Fruit fly (Drosophila melanogaster) whole organism, embryonic: ENCODE results near the gene Dsp1.

Source experiments
- B-H1 ChIP-seq: fragments of 200-800 bp; sonication (Bioruptor generic); IDR thresholded peaks from 3 replicates; pipeline ENCODE4 v1.3.6; 2022; ENCODE audit warnings: missing biosample characterization, missing genetic modification characterization
- Blimp-1 ChIP-seq: fragments of 200-800 bp; sonication (Bioruptor generic); optimal IDR thresholded peaks from 3 replicates; lab custom pipeline; 2018; ENCODE audit warnings: missing biosample characterization, missing genetic modification characterization, mild to moderate bottlenecking, moderate library complexity, missing genetic modification reagents
- CG12104 ChIP-seq: fragments of 200-800 bp; sonication (Bioruptor generic); optimal IDR thresholded peaks from 3 replicates; lab custom pipeline; 2016; ENCODE audit warnings: missing biosample characterization, missing genetic modification characterization
- CG12299 ChIP-seq: fragments of 200-800 bp; sonication (Bioruptor generic); optimal IDR thresholded peaks from 2 replicates; lab custom pipeline; 2018; ENCODE audit warnings: missing biosample characterization, mild to moderate bottlenecking, missing genetic modification characterization
- CG1233 ChIP-seq: fragments of 200-800 bp; sonication (Bioruptor generic); optimal IDR thresholded peaks from 4 replicates; lab custom pipeline; 2018; ENCODE audit warnings: missing biosample characterization, mild to moderate bottlenecking, missing genetic modification characterization
- CG13287 ChIP-seq: fragments of 200-800 bp; sonication (Bioruptor generic); IDR thresholded peaks from 2 replicates; pipeline ENCODE4 v1.3.6; 2022; ENCODE audit warnings: missing biosample characterization, missing genetic modification characterization; ENCODE audit not compliant: partially characterized antibody
- CG14014 ChIP-seq: fragments of 200-800 bp; sonication (Bioruptor generic); IDR thresholded peaks from 2 replicates; pipeline ENCODE4 v1.3.6; 2022; ENCODE audit warnings: missing biosample characterization, missing genetic modification characterization
- CG14667 ChIP-seq: fragments of 200-800 bp; sonication (Bioruptor generic); IDR thresholded peaks from 2 replicates; pipeline ENCODE4 v1.3.6; 2022; ENCODE audit warnings: missing biosample characterization, missing genetic modification characterization
- CG14965 ChIP-seq: fragments of 200-800 bp; sonication (Bioruptor generic); optimal IDR thresholded peaks from 2 replicates; lab custom pipeline; 2016; ENCODE audit warnings: missing biosample characterization, missing genetic modification characterization, borderline replicate concordance
- CG15269 ChIP-seq: fragments of 200-800 bp; sonication (Bioruptor generic); optimal IDR thresholded peaks from 2 replicates; lab custom pipeline; 2018; ENCODE audit warnings: missing biosample characterization, mild to moderate bottlenecking, missing genetic modification characterization, moderate library complexity
- CG15514 ChIP-seq: fragments of 200-800 bp; sonication (Bioruptor generic); optimal IDR thresholded peaks from 3 replicates; lab custom pipeline; 2017; ENCODE audit warnings: missing biosample characterization, missing genetic modification characterization, mild to moderate bottlenecking, moderate library complexity, missing genetic modification reagents
- CG1603 ChIP-seq: fragments of 200-800 bp; sonication (Bioruptor generic); optimal IDR thresholded peaks from 2 replicates; lab custom pipeline; 2019; ENCODE audit warnings: missing biosample characterization, mild to moderate bottlenecking, missing genetic modification characterization, moderate library complexity
- CG17328 ChIP-seq: fragments of 200-800 bp; sonication (Bioruptor generic); IDR thresholded peaks from 2 replicates; pipeline ENCODE4 v1.3.6; 2022; ENCODE audit warnings: missing biosample characterization, missing genetic modification characterization
- CG17359 ChIP-seq: fragments of 200-800 bp; sonication (Bioruptor generic); optimal IDR thresholded peaks from 3 replicates; lab custom pipeline; 2018; ENCODE audit warnings: missing biosample characterization, mild to moderate bottlenecking, missing genetic modification characterization, moderate library complexity
- CG2712 ChIP-seq: fragments of 200-800 bp; optimal IDR thresholded peaks from 3 replicates; lab custom pipeline; 2019; ENCODE audit warnings: missing biosample characterization, mild to moderate bottlenecking, missing genetic modification characterization, moderate library complexity
- CG31441 ChIP-seq: fragments of 200-800 bp; sonication (Bioruptor generic); IDR thresholded peaks from 2 replicates; pipeline ENCODE4 v1.3.6; 2022; ENCODE audit warnings: missing biosample characterization, missing genetic modification characterization
- CG3838 ChIP-seq: fragments of 200-800 bp; sonication (Bioruptor generic); optimal IDR thresholded peaks from 3 replicates; lab custom pipeline; 2016; ENCODE audit warnings: missing biosample characterization, missing genetic modification characterization
- CG6813 ChIP-seq: fragments of 200-800 bp; sonication (Bioruptor generic); optimal IDR thresholded peaks from 2 replicates; lab custom pipeline; 2017; ENCODE audit warnings: missing biosample characterization, missing genetic modification characterization, mild to moderate bottlenecking, moderate library complexity, missing genetic modification reagents
- CG7839 ChIP-seq: fragments of 200-800 bp; sonication (Bioruptor generic); optimal IDR thresholded peaks from 3 replicates; lab custom pipeline; 2018; ENCODE audit warnings: missing biosample characterization, mild to moderate bottlenecking, missing genetic modification characterization, moderate library complexity
- CG8290 ChIP-seq, 3 experiments: fragments of 200-800 bp; sonication (Bioruptor generic); optimal IDR thresholded peaks; 2 replicates each; lab custom pipeline; 2016 to 2019; ENCODE audit warnings: missing biosample characterization in 3 of 3, missing genetic modification characterization in 3 of 3, mild to moderate bottlenecking in 2 of 3, moderate library complexity in 1 of 3
- CG9215 ChIP-seq: fragments of 200-800 bp; sonication (Bioruptor generic); IDR thresholded peaks from 2 replicates; pipeline ENCODE4 v1.3.6; 2022; ENCODE audit warnings: missing biosample characterization, missing genetic modification characterization
- CG9932 ChIP-seq: fragments of 200-800 bp; sonication (Bioruptor generic); IDR thresholded peaks from 2 replicates; pipeline ENCODE4 v1.3.6; 2022; ENCODE audit warnings: missing biosample characterization, missing genetic modification characterization
- CHES-1-like ChIP-seq: fragments of 200-800 bp; sonication (Bioruptor generic); optimal IDR thresholded peaks from 2 replicates; lab custom pipeline; 2016; ENCODE audit warnings: missing biosample characterization, missing genetic modification characterization
- Camta ChIP-seq: fragments of 200-800 bp; sonication (Bioruptor generic); optimal IDR thresholded peaks from 2 replicates; lab custom pipeline; 2016; ENCODE audit warnings: missing biosample characterization, missing genetic modification characterization
- Ets65A ChIP-seq: fragments of 200-800 bp; sonication (Bioruptor generic); peaks from one replicate; lab custom pipeline; 2016; ENCODE audit warnings: missing biosample characterization, missing genetic modification characterization
- Fer3 ChIP-seq: fragments of 200-800 bp; sonication (Bioruptor generic); optimal IDR thresholded peaks from 2 replicates; lab custom pipeline; 2018; ENCODE audit warnings: missing biosample characterization, mild to moderate bottlenecking, missing genetic modification characterization, moderate library complexity
- Gsc ChIP-seq: fragments of 200-800 bp; sonication (Bioruptor generic); IDR thresholded peaks from 2 replicates; pipeline ENCODE4 v1.3.6; 2022; ENCODE audit warnings: missing biosample characterization, missing genetic modification characterization
- Hr51 ChIP-seq, 2 experiments: fragments of 200-800 bp; sonication (Bioruptor generic); optimal IDR thresholded peaks; 2 replicates in 1 of 2; 3 replicates in 1 of 2; lab custom pipeline; 2016 to 2018; ENCODE audit warnings: missing biosample characterization in 2 of 2, missing genetic modification characterization in 2 of 2, mild to moderate bottlenecking in 1 of 2, moderate library complexity in 1 of 2
- MESR4 ChIP-seq: fragments of 200-800 bp; sonication (Bioruptor generic); optimal IDR thresholded peaks from 2 replicates; lab custom pipeline; 2018; ENCODE audit warnings: missing biosample characterization, mild to moderate bottlenecking, missing genetic modification characterization, moderate library complexity
- Trl ChIP-seq, 3 experiments: fragments of >200 bp in 2 of 3; fragments of 200-800 bp in 1 of 3; sonication (Bioruptor generic) in 1 of 3; optimal IDR thresholded peaks; 2 replicates in 1 of 3; 3 replicates in 2 of 3; lab custom pipeline; 2016 to 2017; ENCODE audit warnings: missing biosample characterization in 1 of 3, missing genetic modification characterization in 1 of 3
- Xrp1 ChIP-seq: fragments of 200-800 bp; sonication (Bioruptor generic); IDR thresholded peaks from 2 replicates; pipeline ENCODE4 v1.3.6; 2022; ENCODE audit warnings: missing biosample characterization, missing genetic modification characterization
- ato ChIP-seq: fragments of 200-800 bp; sonication (Bioruptor generic); IDR thresholded peaks from 2 replicates; pipeline ENCODE4 v1.3.6; 2022; ENCODE audit warnings: missing biosample characterization, missing genetic modification characterization; ENCODE audit not compliant: partially characterized antibody
- ems ChIP-seq: fragments of 200-800 bp; sonication (Bioruptor generic); optimal IDR thresholded peaks from 3 replicates; lab custom pipeline; 2016; ENCODE audit warnings: missing biosample characterization, missing genetic modification characterization
- esg ChIP-seq: fragments of 200-800 bp; sonication (Bioruptor generic); conservative IDR thresholded peaks from 2 replicates; pipeline ENCODE4 v1.3.6; 2022; ENCODE audit warnings: missing biosample characterization, missing genetic modification characterization
- fd96Cb ChIP-seq: fragments of 200-800 bp; sonication (Bioruptor generic); optimal IDR thresholded peaks from 2 replicates; lab custom pipeline; 2018; ENCODE audit warnings: missing biosample characterization, mild to moderate bottlenecking, missing genetic modification characterization, moderate library complexity
- gcm ChIP-seq: fragments of 200-800 bp; sonication (Bioruptor generic); optimal IDR thresholded peaks from 2 replicates; lab custom pipeline; 2019; ENCODE audit warnings: missing biosample characterization, mild to moderate bottlenecking, missing genetic modification characterization, moderate library complexity
- gem ChIP-seq: fragments of 200-800 bp; sonication (Bioruptor generic); optimal IDR thresholded peaks from 2 replicates; lab custom pipeline; 2019; ENCODE audit warnings: missing biosample characterization, mild to moderate bottlenecking, missing genetic modification characterization, moderate library complexity
- hkb ChIP-seq, 2 experiments: fragments of 200-800 bp in 1 of 2; fragments of >200 bp in 1 of 2; sonication (Bioruptor generic) in 1 of 2; IDR thresholded peaks in 1 of 2; optimal IDR thresholded peaks in 1 of 2; 2 replicates each; pipeline versions ENCODE4 v1.3.6 to Lab custom; 2017 to 2022; ENCODE audit warnings: missing biosample characterization in 1 of 2, missing genetic modification characterization in 1 of 2
- lab ChIP-seq: fragments of 200-800 bp; sonication (Bioruptor generic); optimal IDR thresholded peaks from 3 replicates; lab custom pipeline; 2017; ENCODE audit warnings: missing biosample characterization, missing genetic modification characterization, mild to moderate bottlenecking, moderate library complexity, missing genetic modification reagents
- lilli ChIP-seq: fragments of 200-800 bp; sonication (Bioruptor generic); optimal IDR thresholded peaks from 3 replicates; lab custom pipeline; 2016; ENCODE audit warnings: missing biosample characterization, missing genetic modification characterization
- lmd ChIP-seq: fragments of 200-800 bp; sonication (Bioruptor generic); IDR thresholded peaks from 2 replicates; pipeline ENCODE4 v1.3.6; 2022; ENCODE audit warnings: missing biosample characterization, missing genetic modification characterization
- nerfin-2 ChIP-seq: fragments of 200-800 bp; sonication (Bioruptor generic); IDR thresholded peaks from 2 replicates; pipeline ENCODE4 v1.3.6; 2022; ENCODE audit warnings: missing biosample characterization, missing genetic modification characterization; ENCODE audit not compliant: partially characterized antibody
- prd ChIP-seq, 3 experiments: fragments of >200 bp in 2 of 3; fragments of 200-800 bp in 1 of 3; sonication (Bioruptor generic) in 1 of 3; optimal IDR thresholded peaks in 2 of 3; IDR thresholded peaks in 1 of 3; 2 replicates in 2 of 3; 3 replicates in 1 of 3; pipeline versions ENCODE4 v1.3.6 to Lab custom; 2017 to 2022; ENCODE audit warnings: missing biosample characterization in 1 of 3, missing genetic modification characterization in 1 of 3
- sob ChIP-seq: fragments of 200-800 bp; sonication (Bioruptor generic); IDR thresholded peaks from 2 replicates; pipeline ENCODE4 v1.3.6; 2022; ENCODE audit warnings: missing biosample characterization, missing genetic modification characterization
- sug ChIP-seq: fragments of 200-800 bp; optimal IDR thresholded peaks from 2 replicates; lab custom pipeline; 2019; ENCODE audit warnings: missing biosample characterization, mild to moderate bottlenecking, missing genetic modification characterization, moderate library complexity

Dsp1 gene

DNA sequence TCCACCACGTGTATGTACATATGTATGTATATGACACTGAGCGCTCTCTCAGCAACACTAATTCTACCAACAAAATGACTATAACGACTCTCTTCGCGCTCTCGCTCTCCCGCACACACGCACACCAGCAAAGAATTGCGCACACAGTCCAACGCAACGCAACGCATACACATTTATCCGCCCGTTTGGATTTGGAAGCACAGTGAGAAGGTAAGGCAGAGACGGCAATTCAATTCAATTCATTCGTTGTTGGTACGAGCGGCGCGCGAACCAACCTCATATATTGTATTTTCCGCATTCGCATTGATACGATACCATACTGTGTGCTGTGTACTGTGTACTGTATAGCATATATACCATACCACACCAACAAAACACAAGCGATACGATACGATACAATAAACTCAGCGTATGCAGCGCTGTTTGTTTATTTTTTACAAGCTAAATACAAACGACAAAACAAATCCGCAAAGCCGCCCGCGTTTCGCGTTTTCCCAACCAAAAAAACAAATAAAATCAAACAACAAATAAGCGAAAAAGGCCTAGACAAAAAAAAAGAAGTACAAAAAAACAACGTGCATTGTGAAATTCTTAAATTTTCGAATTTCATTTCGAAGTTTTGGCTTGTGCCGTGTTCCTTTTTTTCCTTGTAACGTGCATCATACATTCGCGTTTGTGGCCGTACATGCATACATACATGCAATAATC lies at the start of gene Dsp1, which contains the start of gene CG9921 (continued):
- 0 out of 2 replicates have a peak, but pooled peaks have one; percentile 21 for TF ChIP-seq CG14014 (GFP tag; lab: Robert Waterston, UW)
- peak; percentile 9 for TF ChIP-seq CG17359 (tag; lab: Kevin White, UChicago)
- no peak for TF ChIP-seq CG3838 (GFP tag; lab: Kevin White, UChicago)
- TF ChIP-seq CG15514 (GFP tag; lab: Kevin White, UChicago), result peak; percentile 72
- TF ChIP-seq Xrp1 (GFP tag; lab: Robert Waterston, UW), result no peak
- TF ChIP-seq nerfin-2 (GFP tag; lab: Robert Waterston, UW), result no peak
- TF ChIP-seq Gsc (GFP tag; lab: Robert Waterston, UW), result no peak
- TF ChIP-seq CG9215 (GFP tag; lab: Robert Waterston, UW), result no peak
- TF ChIP-seq MESR4 (GFP tag; lab: Kevin White, UChicago), result peak; percentile 28
- TF ChIP-seq Trl (optimal IDR thresholded peaks at IDR 0.05; lab: Kevin White, UChicago), result peak; percentile 97
- no peak for TF ChIP-seq Trl (GFP tag; optimal IDR thresholded peaks at IDR 0.05; lab: Kevin White, UChicago)
- peak; percentile 3 for TF ChIP-seq CG6813 (GFP tag; lab: Kevin White, UChicago)
- TF ChIP-seq CG13287, result peak; percentile 11; the same call in 1 of the 2 replicates
- no peak for TF ChIP-seq CG8290 (GFP tag; optimal IDR thresholded peaks at IDR 0.05; lab: Kevin White, UChicago)
- TF ChIP-seq CG8290 (tag; optimal IDR thresholded peaks at IDR 0.05; lab: Kevin White, UChicago), result peak in 1 of 2 experiments; percentile 76
- peak; percentile 5 for TF ChIP-seq CG1603 (tag; lab: Kevin White, UChicago)
- TF ChIP-seq CG14965 (GFP tag; lab: Kevin White, UChicago), result no peak
- no peak for TF ChIP-seq ato (GFP tag; lab: Robert Waterston, UW)
- no peak for TF ChIP-seq CHES-1-like
- no peak for TF ChIP-seq CG31441 (GFP tag; lab: Robert Waterston, UW)
- no peak for TF ChIP-seq CG1233 (GFP tag; lab: Kevin White, UChicago)
- TF ChIP-seq sob, result 0 out of 2 replicates have a peak, but pooled peaks have one; percentile 13
- TF ChIP-seq sug (tag; lab: Kevin White, UChicago), result peak; percentile 26
- TF ChIP-seq, all 482 proteins: peak for 81

dm6 chrX:16285186-16285585 lies 48.2 kb upstream of the Dsp1 start:
- TF ChIP-seq CG15269 (tag; lab: Kevin White, UChicago) (peak; percentile 48), prd (optimal IDR thresholded peaks at IDR 0.05; lab: Kevin White, UChicago) (no peak), prd (GFP tag; IDR thresholded peaks at IDR 0.05; lab: Robert Waterston, UW) (peak; percentile 22; the same call in 1 of the 3 replicates), lab (GFP tag; lab: Kevin White, UChicago) (peak; percentile 48), Fer3 (tag; lab: Kevin White, UChicago) (peak; percentile 38), gcm (peak; percentile 4), ems (GFP tag; lab: Kevin White, UChicago) (peak; percentile 2), CG2712 (tag; lab: Kevin White, UChicago) (peak; percentile 50), gem (tag; lab: Kevin White, UChicago) (peak; percentile 65), CG12299 (tag; lab: Kevin White, UChicago) (peak; percentile 10), Hr51 (GFP tag; optimal IDR thresholded peaks at IDR 0.05; lab: Kevin White, UChicago) (peak in 1 of 2 experiments; percentile 35), B-H1 (GFP tag; lab: Robert Waterston, UW) (0 out of 3 replicates have a peak, but pooled peaks have one; percentile 15), Camta (GFP tag; lab: Kevin White, UChicago) (no peak), CG7839 (peak; percentile 36), lmd (GFP tag; lab: Robert Waterston, UW) (peak; percentile 14; the same call in 1 of the 2 replicates), CG14667 (no peak), CG12104 (GFP tag; lab: Kevin White, UChicago) (peak; percentile 6), CG17328 (GFP tag; lab: Robert Waterston, UW) (0 out of 2 replicates have a peak, but pooled peaks have one; percentile 15), hkb (optimal IDR thresholded peaks at IDR 0.05; lab: Kevin White, UChicago) (no peak), hkb (GFP tag; IDR thresholded peaks at IDR 0.05; lab: Robert Waterston, UW) (0 out of 2 replicates have a peak, but pooled peaks have one; percentile 28), Blimp-1 (GFP tag; lab: Kevin White, UChicago) (peak; percentile 18), Ets65A (GFP tag; lab: Kevin White, UChicago) (peak; percentile 3), CG9932 (GFP tag; lab: Robert Waterston, UW) (peak; percentile 24; the same call in 1 of the 2 replicates), lilli (GFP tag; lab: Kevin White, UChicago) (peak; percentile 24), esg (GFP tag; lab: Robert Waterston, UW) (0 out of 2 replicates have a peak, but pooled peaks have one; percentile 9), fd96Cb (no peak)
